Fruit fly (Drosophila melanogaster) whole organism, wandering third instar larva: ENCODE data around the gene CG32243.

Experiments used
- Abd-B ChIP-seq: fragments of >200 bp; optimal IDR thresholded peaks from 2 replicates; lab custom pipeline; 2017; ENCODE audit warnings: missing biosample characterization, missing genetic modification characterization
- CG32264 ChIP-seq: fragments of 200-800 bp; sonication (Bioruptor generic); optimal IDR thresholded peaks from 2 replicates; lab custom pipeline; 2016; ENCODE audit warnings: missing biosample characterization, missing genetic modification characterization
- CG9705 ChIP-seq: fragments of 200-800 bp; sonication (Bioruptor generic); optimal IDR thresholded peaks from 2 replicates; lab custom pipeline; 2018; ENCODE audit warnings: missing biosample characterization, mild to moderate bottlenecking, missing genetic modification characterization
- CrebA ChIP-seq: fragments of 200-800 bp; sonication (Bioruptor generic); optimal IDR thresholded peaks from 2 replicates; lab custom pipeline; 2016; ENCODE audit warnings: missing biosample characterization, mild to moderate bottlenecking, missing genetic modification characterization, borderline replicate concordance
- Dfd ChIP-seq: fragments of >200 bp; optimal IDR thresholded peaks from 2 replicates; lab custom pipeline; 2017; ENCODE audit warnings: missing biosample characterization, missing genetic modification characterization
- Dif ChIP-seq: fragments of 200-275, 200-300 bp; sonication (Bioruptor generic); optimal IDR thresholded peaks from 2 replicates; lab custom pipeline; 2018; ENCODE audit warnings: missing biosample characterization, missing genetic modification characterization; ENCODE audit not compliant: partially characterized antibody
- GATAd ChIP-seq: sonication (Bioruptor generic); optimal IDR thresholded peaks from 2 replicates; lab custom pipeline; 2016; ENCODE audit warnings: missing biosample characterization, missing genetic modification characterization
- HLH106 ChIP-seq: fragments of 200-800 bp; optimal IDR thresholded peaks from 3 replicates; lab custom pipeline; 2019; ENCODE audit warnings: missing biosample characterization, mild to moderate bottlenecking, missing genetic modification characterization, moderate library complexity
- Hnf4 ChIP-seq: fragments of 200-800 bp; sonication (Bioruptor generic); optimal IDR thresholded peaks from 2 replicates; lab custom pipeline; 2016; ENCODE audit warnings: missing biosample characterization, mild to moderate bottlenecking, missing genetic modification characterization
- Hr78 ChIP-seq: fragments of >200 bp; optimal IDR thresholded peaks from 2 replicates; lab custom pipeline; 2017; ENCODE audit warnings: missing biosample characterization, missing genetic modification characterization
- Hr83 ChIP-seq: fragments of 200-300 bp; sonication (Bioruptor generic); optimal IDR thresholded peaks from 2 replicates; lab custom pipeline; 2016; ENCODE audit warnings: missing biosample characterization, mild to moderate bottlenecking, missing genetic modification characterization, moderate library complexity; ENCODE audit not compliant: poor library complexity, severe bottlenecking
- Jra ChIP-seq: sonication (Bioruptor generic); optimal IDR thresholded peaks from 2 replicates; lab custom pipeline; 2016; ENCODE audit warnings: missing biosample characterization, missing genetic modification characterization
- Mio ChIP-seq: sonication (Bioruptor generic); optimal IDR thresholded peaks from 2 replicates; lab custom pipeline; 2016; ENCODE audit warnings: missing biosample characterization, missing genetic modification characterization
- Myc ChIP-seq: fragments of >200 bp; optimal IDR thresholded peaks from 2 replicates; lab custom pipeline; 2017
- N ChIP-seq: fragments of >200 bp; optimal IDR thresholded peaks from 2 replicates; lab custom pipeline; 2018; ENCODE audit warnings: missing biosample characterization, missing external identifiers, missing genetic modification characterization
- OdsH ChIP-seq: fragments of 200-800 bp; sonication (Bioruptor generic); optimal IDR thresholded peaks from 2 replicates; lab custom pipeline; 2016; ENCODE audit warnings: missing biosample characterization, mild to moderate bottlenecking, missing genetic modification characterization
- Rel ChIP-seq, 2 experiments: fragments of 200-800 bp; sonication (Bioruptor generic) in 1 of 2; optimal IDR thresholded peaks; 2 replicates in 1 of 2; 3 replicates in 1 of 2; lab custom pipeline; 2016 to 2019; ENCODE audit warnings: mild to moderate bottlenecking in 2 of 2, missing biosample characterization in 2 of 2, missing genetic modification characterization in 2 of 2, moderate library complexity in 1 of 2
- Sp1 ChIP-seq: fragments of 200-800 bp; sonication (Bioruptor generic); optimal IDR thresholded peaks from 3 replicates; lab custom pipeline; 2019; ENCODE audit warnings: missing biosample characterization, mild to moderate bottlenecking, missing genetic modification characterization, moderate library complexity
- Vsx2 ChIP-seq: fragments of 200-300, 225-300 bp; sonication (Bioruptor generic); optimal IDR thresholded peaks from 2 replicates; lab custom pipeline; 2018; ENCODE audit warnings: missing biosample characterization, missing genetic modification characterization; ENCODE audit not compliant: partially characterized antibody
- br ChIP-seq: fragments of 200-800 bp; sonication (Bioruptor generic); optimal IDR thresholded peaks from 2 replicates; lab custom pipeline; 2016; ENCODE audit warnings: missing biosample characterization, missing genetic modification characterization
- brk ChIP-seq: fragments of 200-800 bp; sonication (Bioruptor generic); optimal IDR thresholded peaks from 2 replicates; lab custom pipeline; 2016; ENCODE audit warnings: missing biosample characterization, mild to moderate bottlenecking, missing genetic modification characterization
- dl ChIP-seq, 2 experiments: fragments of 175-275, 200-275 bp in 1 of 2; fragments of 200-275 bp in 1 of 2; sonication (Bioruptor generic); optimal IDR thresholded peaks; lab custom pipeline; 2018; ENCODE audit warnings: mild to moderate bottlenecking in 2 of 2, missing biosample characterization in 2 of 2, missing genetic modification characterization in 2 of 2, moderate library complexity in 2 of 2; ENCODE audit not compliant: partially characterized antibody in 2 of 2, insufficient read depth in 1 of 2
- dmrt93B ChIP-seq: fragments of 200-800 bp; sonication (Bioruptor generic); optimal IDR thresholded peaks from 2 replicates; lab custom pipeline; 2018; ENCODE audit warnings: missing biosample characterization, mild to moderate bottlenecking, missing genetic modification characterization
- dsf ChIP-seq: sonication (Bioruptor generic); optimal IDR thresholded peaks from 2 replicates; lab custom pipeline; 2016; ENCODE audit warnings: missing biosample characterization, missing genetic modification characterization, borderline replicate concordance
- ey ChIP-seq: fragments of 200-800 bp; sonication (Bioruptor generic); optimal IDR thresholded peaks from 2 replicates; lab custom pipeline; 2016; ENCODE audit warnings: missing biosample characterization, missing genetic modification characterization
- foxo ChIP-seq, 2 experiments: fragments of 200-800 bp; sonication (Bioruptor generic); optimal IDR thresholded peaks; 2 replicates in 1 of 2; 3 replicates in 1 of 2; lab custom pipeline; 2016 to 2017; ENCODE audit warnings: missing biosample characterization in 2 of 2, missing genetic modification characterization in 2 of 2
- fru ChIP-seq: fragments of 200-800 bp; sonication (Bioruptor generic); optimal IDR thresholded peaks from 3 replicates; lab custom pipeline; 2016; ENCODE audit warnings: missing biosample characterization, mild to moderate bottlenecking, missing genetic modification characterization
- h ChIP-seq: fragments of 200-800 bp; sonication (Bioruptor generic); optimal IDR thresholded peaks from 3 replicates; lab custom pipeline; 2016; ENCODE audit warnings: missing biosample characterization, mild to moderate bottlenecking, missing genetic modification characterization
- jim ChIP-seq: fragments of 175-275, 200-325 bp; sonication (Bioruptor generic); optimal IDR thresholded peaks from 2 replicates; lab custom pipeline; 2016; ENCODE audit warnings: missing biosample characterization, mild to moderate bottlenecking, missing genetic modification characterization
- lola ChIP-seq: fragments of >200 bp; optimal IDR thresholded peaks from 2 replicates; lab custom pipeline; 2017; ENCODE audit warnings: missing biosample characterization, missing genetic modification characterization
- pan ChIP-seq: fragments of >200 bp; optimal IDR thresholded peaks from 2 replicates; lab custom pipeline; 2017
- psq ChIP-seq: fragments of 200-800 bp; sonication (Bioruptor generic); optimal IDR thresholded peaks from 3 replicates; lab custom pipeline; 2017; ENCODE audit warnings: missing biosample characterization, mild to moderate bottlenecking, missing genetic modification characterization, moderate library complexity
- rgr ChIP-seq: fragments of 200-800 bp; sonication (Bioruptor generic); optimal IDR thresholded peaks from 3 replicates; lab custom pipeline; 2016; ENCODE audit warnings: missing biosample characterization, mild to moderate bottlenecking, missing genetic modification characterization
- sage ChIP-seq: fragments of 200-800 bp; sonication (Bioruptor generic); optimal IDR thresholded peaks from 2 replicates; lab custom pipeline; 2016; ENCODE audit warnings: missing biosample characterization, mild to moderate bottlenecking, missing genetic modification characterization
- sv ChIP-seq: fragments of 200-800 bp; sonication (Bioruptor generic); optimal IDR thresholded peaks from 3 replicates; lab custom pipeline; 2016; ENCODE audit warnings: missing biosample characterization, missing genetic modification characterization
- tai ChIP-seq: sonication (Bioruptor generic); optimal IDR thresholded peaks from 2 replicates; lab custom pipeline; 2016; ENCODE audit warnings: missing biosample characterization, missing genetic modification characterization
- usp ChIP-seq: fragments of >200 bp; optimal IDR thresholded peaks from 2 replicates; lab custom pipeline; 2017; ENCODE audit warnings: missing biosample characterization, missing genetic modification characterization
- woc ChIP-seq: sonication (Bioruptor generic); optimal IDR thresholded peaks from 2 replicates; lab custom pipeline; 2016; ENCODE audit warnings: missing biosample characterization, mild to moderate bottlenecking, missing genetic modification characterization

Gene CG32243

dm6 chr3L:4543034-4543806 is 2.2 kb upstream of the CG32243 start (continued):
- TF ChIP-seq Hnf4 (GFP tag; lab: Kevin White, UChicago): peak; percentile 75
- peak; percentile 80 for TF ChIP-seq OdsH (GFP tag; lab: Kevin White, UChicago)
- peak; percentile 72 for TF ChIP-seq Hr83
- peak; percentile 65 for TF ChIP-seq ey (GFP tag; lab: Kevin White, UChicago)
- TF ChIP-seq CG32264 (GFP tag; lab: Kevin White, UChicago): peak; percentile 31
- TF ChIP-seq N (GFP tag; lab: Kevin White, UChicago): no peak
- TF ChIP-seq fru (GFP tag; lab: Kevin White, UChicago): peak; percentile 78
- peak; percentile 41 for TF ChIP-seq Sp1 (GFP tag; lab: Kevin White, UChicago)
- TF ChIP-seq Dif (GFP tag; lab: Kevin White, UChicago): no peak
- peak; percentile 88 for TF ChIP-seq woc (GFP tag; lab: Kevin White, UChicago)
- no peak for TF ChIP-seq GATAd (GFP tag; lab: Kevin White, UChicago)
- TF ChIP-seq tai (GFP tag; lab: Kevin White, UChicago): no peak

- TF ChIP-seq GATAd (GFP tag; lab: Kevin White, UChicago) (no peak), sv (GFP tag; lab: Kevin White, UChicago) (no peak), h (GFP tag; lab: Kevin White, UChicago) (no peak), Hnf4 (GFP tag; lab: Kevin White, UChicago) (no peak), woc (GFP tag; lab: Kevin White, UChicago) (no peak), dsf (GFP tag; lab: Kevin White, UChicago) (no peak), N (GFP tag; lab: Kevin White, UChicago) (no peak), CG32264 (GFP tag; lab: Kevin White, UChicago) (no peak), usp (GFP tag; lab: Kevin White, UChicago) (no peak), Dfd (GFP tag; lab: Kevin White, UChicago) (no peak)
Measured at dm6 chr3L:4542530-4542929, 1.5 kb upstream of the CG32243 start.

dm6 chr3L:4541573-4542371 is 728 bp upstream of the CG32243 start, which contains the start of gene CG11357:
TSS of gene CG11357 (plus strand) at chr3L:4542051.
- peak; percentile 58 for TF ChIP-seq Mio (GFP tag; lab: Kevin White, UChicago)
- no peak for TF ChIP-seq jim (GFP tag; lab: Kevin White, UChicago)
- TF ChIP-seq dl (GFP tag; optimal IDR thresholded peaks at IDR 0.05; lab: Kevin White, UChicago; ENCODE audit: insufficient read depth in 1 of 2, partially characterized antibody in 2 of 2): peak in 1 of 2 experiments; percentile 48
- peak; percentile 86 for TF ChIP-seq dsf (GFP tag; lab: Kevin White, UChicago)
- peak; percentile 91 for TF ChIP-seq br (GFP tag; lab: Kevin White, UChicago)
- no peak for TF ChIP-seq Hr78 (GFP tag; lab: Kevin White, UChicago)
- TF ChIP-seq CrebA: peak; percentile 70
- peak; percentile 81 for TF ChIP-seq CG32264 (GFP tag; lab: Kevin White, UChicago)
- peak; percentile 96 for TF ChIP-seq h (GFP tag; lab: Kevin White, UChicago)
- peak; percentile 99 for TF ChIP-seq Sp1 (GFP tag; lab: Kevin White, UChicago)
- peak; percentile 72 for TF ChIP-seq woc (GFP tag; lab: Kevin White, UChicago)
- TF ChIP-seq rgr: peak; percentile 99
- TF ChIP-seq Hnf4 (GFP tag; lab: Kevin White, UChicago): peak; percentile 95
- peak; percentile 21 for TF ChIP-seq Vsx2 (GFP tag; lab: Kevin White, UChicago)
- no peak for TF ChIP-seq Myc (lab: Kevin White, UChicago)
- TF ChIP-seq Abd-B (GFP tag; lab: Kevin White, UChicago): no peak
- peak; percentile 97 for TF ChIP-seq CG9705 (GFP tag; lab: Kevin White, UChicago)
- no peak for TF ChIP-seq lola (GFP tag; lab: Kevin White, UChicago)
- TF ChIP-seq pan (lab: Kevin White, UChicago): no peak
- peak; percentile 83 for TF ChIP-seq Rel (GFP tag; optimal IDR thresholded peaks at IDR 0.05; lab: Kevin White, UChicago)
- peak; percentile 92 for TF ChIP-seq Rel (tag; optimal IDR thresholded peaks at IDR 0.05; lab: Kevin White, UChicago)
- no peak for TF ChIP-seq N (GFP tag; lab: Kevin White, UChicago)
- peak in 1 of 2 experiments; percentile 97 for TF ChIP-seq foxo (GFP tag; optimal IDR thresholded peaks at IDR 0.05; lab: Kevin White, UChicago)
- TF ChIP-seq dmrt93B (GFP tag; lab: Kevin White, UChicago): peak; percentile 97
- peak; percentile 69 for TF ChIP-seq Jra (GFP tag; lab: Kevin White, UChicago)
- peak; percentile 92 for TF ChIP-seq ey (GFP tag; lab: Kevin White, UChicago)
- TF ChIP-seq brk (GFP tag; lab: Kevin White, UChicago): peak; percentile 97
- TF ChIP-seq tai (GFP tag; lab: Kevin White, UChicago): peak; percentile 85
- peak; percentile 88 for TF ChIP-seq sv (GFP tag; lab: Kevin White, UChicago)
- TF ChIP-seq Hr83: peak; percentile 37
- no peak for TF ChIP-seq usp (GFP tag; lab: Kevin White, UChicago)
- TF ChIP-seq Dif (GFP tag; lab: Kevin White, UChicago): peak; percentile 33
- TF ChIP-seq OdsH (GFP tag; lab: Kevin White, UChicago): peak; percentile 99
- TF ChIP-seq fru (GFP tag; lab: Kevin White, UChicago): peak; percentile 95
- peak; percentile 63 for TF ChIP-seq GATAd (GFP tag; lab: Kevin White, UChicago)
- TF ChIP-seq psq (GFP tag; lab: Kevin White, UChicago): peak; percentile 96
- TF ChIP-seq Dfd (GFP tag; lab: Kevin White, UChicago): peak; percentile 44
- TF ChIP-seq sage (GFP tag; lab: Kevin White, UChicago): peak; percentile 91
- peak; percentile 99 for TF ChIP-seq HLH106 (tag; lab: Kevin White, UChicago)
